Worm (Caenorhabditis elegans): ENCODE results near the gene F11G11.13.
"Not testable (repeated sequence)": the region's sequence is repeated elsewhere in the genome, so short reads cannot be mapped to it uniquely, and the experiment has no call there.

The F11G11.13 gene

ce11 chrII:4851594-4852106, 24.3 kb downstream of the F11G11.13 start, which contains the start of gene dnj-9:
Gene dnj-9, plus strand, starts transcription at chrII:4852056.
- TF ChIP-seq mab-5 (tag; optimal IDR thresholded peaks at IDR 0.05) (peak; percentile 58), ces-1 (GFP tag; optimal IDR thresholded peaks at IDR 0.05) (peak; percentile 59), ham-2 (GFP tag; optimal IDR thresholded peaks at IDR 0.05) (no peak), lin-13 (tag; optimal IDR thresholded peaks at IDR 0.05) (peak; percentile 95), drap-1 (GFP tag; optimal IDR thresholded peaks at IDR 0.05) (peak; percentile 13), ceh-39 (tag; optimal IDR thresholded peaks at IDR 0.05) (peak; percentile 60), mls-2 (tag; optimal IDR thresholded peaks at IDR 0.05) (peak; percentile 58), sptf-1 (tag; optimal IDR thresholded peaks at IDR 0.05) (peak; percentile 87), sem-2 (GFP tag; optimal IDR thresholded peaks at IDR 0.05) (no peak), ceh-83 (GFP tag; optimal IDR thresholded peaks at IDR 0.05) (peak; percentile 59), mep-1 (tag; optimal IDR thresholded peaks at IDR 0.05) (peak; percentile 91), bed-3 (GFP tag; optimal IDR thresholded peaks at IDR 0.05) (peak; percentile 34), elt-3 (tag; optimal IDR thresholded peaks at IDR 0.05) (peak; percentile 17), unc-120 (tag; optimal IDR thresholded peaks at IDR 0.05; ENCODE audit: poor library complexity, severe bottlenecking) (no peak), nhr-12 (tag; optimal IDR thresholded peaks at IDR 0.05) (no peak), nhr-28 (tag; optimal IDR thresholded peaks at IDR 0.05) (no peak), M03D4.4 (tag; optimal IDR thresholded peaks at IDR 0.05) (peak; percentile 79), ceh-43 (GFP tag; optimal IDR thresholded peaks at IDR 0.05) (peak; percentile 59), ztf-11 (tag; optimal IDR thresholded peaks at IDR 0.05) (peak; percentile 9), nhr-2 (tag; optimal IDR thresholded peaks at IDR 0.05) (no peak), nhr-76 (tag; optimal IDR thresholded peaks at IDR 0.05) (no peak), nhr-237 (tag; optimal IDR thresholded peaks at IDR 0.05) (peak; percentile 87), hlh-1 (tag; optimal IDR thresholded peaks at IDR 0.05) (peak; percentile 77), snpc-4 (tag; optimal IDR thresholded peaks at IDR 0.05) (no peak), unc-39 (tag; optimal IDR thresholded peaks at IDR 0.05) (no peak), cnd-1 (tag; optimal IDR thresholded peaks at IDR 0.05) (peak; percentile 62), unc-62 (GFP tag; optimal IDR thresholded peaks at IDR 0.05) (peak; percentile 31), lsy-2 (tag; optimal IDR thresholded peaks at IDR 0.05) (peak; percentile 82), pha-4 (tag; optimal IDR thresholded peaks at IDR 0.05) (peak; percentile 70), blmp-1 (tag; optimal IDR thresholded peaks at IDR 0.05) (peak; percentile 15), elt-1 (tag; optimal IDR thresholded peaks at IDR 0.05; ENCODE audit: borderline replicate concordance, insufficient read depth) (no peak), flh-1 (GFP tag; optimal IDR thresholded peaks at IDR 0.05) (peak; percentile 34), tbx-8 (GFP tag; optimal IDR thresholded peaks at IDR 0.05) (no peak), lin-32 (GFP tag; optimal IDR thresholded peaks at IDR 0.05) (no peak)

ce11 chrII:4849885-4850284, 26.1 kb downstream of the F11G11.13 start, which contains the start of gene T23B7.3:
Gene T23B7.3, plus strand, starts transcription at chrII:4850185.
- TF ChIP-seq cnd-1 (tag; optimal IDR thresholded peaks at IDR 0.05) (no peak), unc-62 (GFP tag; optimal IDR thresholded peaks at IDR 0.05) (no peak), pha-4 (tag; optimal IDR thresholded peaks at IDR 0.05) (no peak), ces-1 (GFP tag; optimal IDR thresholded peaks at IDR 0.05) (peak; percentile 5), lin-32 (GFP tag; optimal IDR thresholded peaks at IDR 0.05) (no peak)

ce11 chrII:4842143-4842658, 33.8 kb downstream of the F11G11.13 start, which contains the start of the genes T23B7.2 and nspd-4:
Gene T23B7.2, minus strand, starts transcription at chrII:4842243.
Gene nspd-4, plus strand, starts transcription at chrII:4842608.
- TF ChIP-seq snpc-4 (tag; optimal IDR thresholded peaks at IDR 0.05); ztf-11 (tag; optimal IDR thresholded peaks at IDR 0.05); bed-3 (GFP tag; optimal IDR thresholded peaks at IDR 0.05): not testable (repeated sequence)

ce11 chrII:4837659-4838058, 38.3 kb downstream of the F11G11.13 start, which contains the start of gene C33F10.12:
Gene C33F10.12, minus strand, starts transcription at chrII:4837759.
- TF ChIP-seq mls-2 (tag; optimal IDR thresholded peaks at IDR 0.05): no peak
- no peak for TF ChIP-seq nhr-237 (tag; optimal IDR thresholded peaks at IDR 0.05)
- TF ChIP-seq M03D4.4 (tag; optimal IDR thresholded peaks at IDR 0.05): no peak
- no peak for TF ChIP-seq cnd-1 (tag; optimal IDR thresholded peaks at IDR 0.05)
- TF ChIP-seq sptf-1 (tag; optimal IDR thresholded peaks at IDR 0.05): no peak
- no peak for TF ChIP-seq nhr-2 (tag; optimal IDR thresholded peaks at IDR 0.05)
- no peak for TF ChIP-seq drap-1 (GFP tag; optimal IDR thresholded peaks at IDR 0.05)
- TF ChIP-seq ztf-11 (tag; optimal IDR thresholded peaks at IDR 0.05): no peak
- no peak for TF ChIP-seq bed-3 (GFP tag; optimal IDR thresholded peaks at IDR 0.05)
